Fruit fly (Drosophila melanogaster): ENCODE measurements around the gene CG32712.
A peak's percentile ranks its signal among the peaks of the same experiment; 100 is the strongest.

The CG32712 gene

DNA sequence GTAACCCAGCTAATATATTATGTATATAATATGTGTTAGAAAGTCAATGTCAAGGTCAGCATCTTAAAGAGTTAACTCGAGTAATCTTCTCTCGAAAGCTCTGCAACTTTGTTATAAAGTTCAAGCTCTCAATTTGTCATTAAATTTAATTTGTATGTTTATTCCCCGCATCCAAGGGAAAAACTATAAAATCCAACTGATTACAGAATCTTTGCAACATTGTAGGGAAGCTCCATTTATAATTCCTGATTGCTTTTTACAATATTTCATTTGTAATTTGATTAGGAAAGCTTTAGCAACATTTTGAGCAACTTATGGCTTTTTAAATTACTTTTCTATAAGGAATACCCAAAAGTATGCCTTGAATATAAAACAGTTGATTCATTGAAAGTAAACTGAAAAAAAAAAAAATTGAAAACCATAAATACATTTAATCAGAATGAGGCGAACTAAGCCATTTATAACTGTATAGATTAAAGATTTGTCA lies 33.2 kb upstream of the CG32712 start:
- no peak for TF ChIP-seq rgr (GFP tag; optimal IDR thresholded peaks at IDR 0.05)
- no peak for TF ChIP-seq usp (GFP tag; optimal IDR thresholded peaks at IDR 0.05)
- no peak for TF ChIP-seq br (GFP tag; optimal IDR thresholded peaks at IDR 0.05)
- no peak for TF ChIP-seq Hr83 (GFP tag; optimal IDR thresholded peaks at IDR 0.05; ENCODE audit: poor library complexity, severe bottlenecking)
- TF ChIP-seq GATAd (GFP tag; optimal IDR thresholded peaks at IDR 0.05) = no peak
- no peak for TF ChIP-seq fru (GFP tag; optimal IDR thresholded peaks at IDR 0.05)
- no peak for TF ChIP-seq dmrt93B (GFP tag; optimal IDR thresholded peaks at IDR 0.05)
- TF ChIP-seq Abd-B (GFP tag; optimal IDR thresholded peaks at IDR 0.05) = no peak
- no peak for TF ChIP-seq CG9705 (GFP tag; optimal IDR thresholded peaks at IDR 0.05)
- no peak for TF ChIP-seq ey (GFP tag; optimal IDR thresholded peaks at IDR 0.05)

DNA sequence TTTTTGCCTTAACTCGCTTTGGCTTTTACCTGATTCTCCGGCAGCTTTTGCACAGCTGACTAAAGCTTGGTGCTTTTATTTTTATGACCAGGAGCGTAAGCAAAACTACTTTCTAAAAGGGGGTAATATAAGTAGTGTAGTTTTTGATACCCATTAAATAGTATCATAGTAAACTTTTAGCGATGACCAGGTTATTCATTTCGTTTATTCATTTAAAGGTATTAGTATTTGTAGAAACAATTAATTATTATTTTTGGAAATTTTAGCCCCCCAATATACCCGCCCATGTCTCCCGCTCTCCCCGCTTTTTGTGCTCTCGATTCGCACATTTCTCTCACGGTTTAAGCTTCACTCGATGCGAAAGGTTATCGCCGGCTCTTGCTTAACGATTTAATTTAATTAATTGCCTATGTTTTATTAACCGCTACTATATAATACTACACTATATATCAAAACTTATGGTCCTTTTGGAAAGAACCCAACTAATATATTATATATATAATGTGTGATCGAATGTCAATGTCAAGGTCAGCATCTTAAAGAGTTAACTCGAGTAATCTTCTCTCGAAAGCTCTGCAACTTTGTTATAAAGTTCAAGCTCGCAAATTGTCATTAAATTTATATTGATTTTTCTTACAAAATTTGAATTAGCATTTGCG lies 30.9 kb upstream of the CG32712 start, which contains the start of gene Sptr:
Sptr (minus strand) TSS at position 61 of the 659 bp plus-strand sequence.
- TF ChIP-seq brk (GFP tag; optimal IDR thresholded peaks at IDR 0.05) (peak; percentile 91), OdsH (GFP tag; optimal IDR thresholded peaks at IDR 0.05) (peak; percentile 97), CrebA (GFP tag; optimal IDR thresholded peaks at IDR 0.05; ENCODE audit: borderline replicate concordance) (peak; percentile 73), lola (GFP tag; optimal IDR thresholded peaks at IDR 0.05) (no peak), ey (GFP tag; optimal IDR thresholded peaks at IDR 0.05) (peak; percentile 93), HLH106 (tag; optimal IDR thresholded peaks at IDR 0.05) (peak; percentile 96), CG9705 (GFP tag; optimal IDR thresholded peaks at IDR 0.05) (peak; percentile 91), br (GFP tag; optimal IDR thresholded peaks at IDR 0.05) (peak; percentile 92), CG32264 (GFP tag; optimal IDR thresholded peaks at IDR 0.05) (peak; percentile 80), Rel (GFP tag; optimal IDR thresholded peaks at IDR 0.05) (peak; percentile 77), Rel (tag; optimal IDR thresholded peaks at IDR 0.05) (peak; percentile 82), dmrt93B (GFP tag; optimal IDR thresholded peaks at IDR 0.05) (peak; percentile 87), Hr78 (GFP tag; optimal IDR thresholded peaks at IDR 0.05) (no peak), Hnf4 (GFP tag; optimal IDR thresholded peaks at IDR 0.05) (peak; percentile 94), pan (optimal IDR thresholded peaks at IDR 0.05) (no peak), foxo (GFP tag; optimal IDR thresholded peaks at IDR 0.05) (peak; percentile 56 to 96), usp (GFP tag; optimal IDR thresholded peaks at IDR 0.05) (no peak), Myc (optimal IDR thresholded peaks at IDR 0.05) (no peak), Sp1 (GFP tag; optimal IDR thresholded peaks at IDR 0.05) (peak; percentile 96), dl (GFP tag; optimal IDR thresholded peaks at IDR 0.05; ENCODE audit: insufficient read depth in 1 of 2, partially characterized antibody in 2 of 2) (no peak), Dif (GFP tag; optimal IDR thresholded peaks at IDR 0.05; ENCODE audit: partially characterized antibody) (no peak), Jra (GFP tag; optimal IDR thresholded peaks at IDR 0.05) (peak; percentile 84), sage (GFP tag; optimal IDR thresholded peaks at IDR 0.05) (peak; percentile 87), fru (GFP tag; optimal IDR thresholded peaks at IDR 0.05) (peak; percentile 96), rgr (GFP tag; optimal IDR thresholded peaks at IDR 0.05) (peak; percentile 97), woc (GFP tag; optimal IDR thresholded peaks at IDR 0.05) (peak; percentile 92), Dfd (GFP tag; optimal IDR thresholded peaks at IDR 0.05) (no peak), h (GFP tag; optimal IDR thresholded peaks at IDR 0.05) (peak; percentile 96), psq (GFP tag; optimal IDR thresholded peaks at IDR 0.05) (peak; percentile 92), Abd-B (GFP tag; optimal IDR thresholded peaks at IDR 0.05) (no peak), Hr83 (GFP tag; optimal IDR thresholded peaks at IDR 0.05; ENCODE audit: poor library complexity, severe bottlenecking) (no peak), Vsx2 (GFP tag; optimal IDR thresholded peaks at IDR 0.05; ENCODE audit: partially characterized antibody) (no peak), Mio (GFP tag; optimal IDR thresholded peaks at IDR 0.05) (peak; percentile 19), dsf (GFP tag; optimal IDR thresholded peaks at IDR 0.05; ENCODE audit: borderline replicate concordance) (peak; percentile 58), N (GFP tag; optimal IDR thresholded peaks at IDR 0.05) (no peak), GATAd (GFP tag; optimal IDR thresholded peaks at IDR 0.05) (peak; percentile 51), sv (GFP tag; optimal IDR thresholded peaks at IDR 0.05) (peak; percentile 72), jim (GFP tag; optimal IDR thresholded peaks at IDR 0.05) (no peak), tai (GFP tag; optimal IDR thresholded peaks at IDR 0.05) (peak; percentile 82)

Measured in whole organism, wandering third instar larva.